Fruit fly (Drosophila melanogaster) whole organism, embryonic: ENCODE measurements around the gene CG42820.

Experiments used
- B-H1 ChIP-seq: fragments of 200-800 bp; sonication (Bioruptor generic); IDR thresholded peaks from 3 replicates; pipeline ENCODE4 v1.3.6; 2022; ENCODE audit warnings: missing biosample characterization, missing genetic modification characterization
- CG1024 ChIP-seq: fragments of 200-800 bp; sonication (Bioruptor generic); IDR thresholded peaks from 2 replicates; pipeline ENCODE4 v1.3.6; 2022; ENCODE audit warnings: missing biosample characterization, missing genetic modification characterization
- CG33213 ChIP-seq: fragments of 200-800 bp; sonication (Bioruptor generic); optimal IDR thresholded peaks from 3 replicates; lab custom pipeline; 2016; ENCODE audit warnings: missing biosample characterization, missing genetic modification characterization
- CG6791 ChIP-seq: fragments of 200-800 bp; sonication (Bioruptor generic); IDR thresholded peaks from 3 replicates; pipeline ENCODE4 v1.3.6; 2022; ENCODE audit warnings: missing biosample characterization, missing genetic modification characterization; ENCODE audit not compliant: partially characterized antibody
- CG8924 ChIP-seq: fragments of 200-800 bp; optimal IDR thresholded peaks from 3 replicates; lab custom pipeline; 2019; ENCODE audit warnings: missing biosample characterization, mild to moderate bottlenecking, missing genetic modification characterization, moderate library complexity
- Dek ChIP-seq: fragments of 200-800 bp; sonication (Bioruptor generic); optimal IDR thresholded peaks from 3 replicates; lab custom pipeline; 2019; ENCODE audit warnings: missing biosample characterization, mild to moderate bottlenecking, missing genetic modification characterization, moderate library complexity
- Dref ChIP-seq: fragments of 200-800 bp; sonication (Bioruptor generic); IDR thresholded peaks from 2 replicates; pipeline ENCODE4 v1.3.6; 2022; ENCODE audit warnings: missing biosample characterization, missing genetic modification characterization
- Fer2 ChIP-seq: fragments of 200-800 bp; sonication (Bioruptor generic); optimal IDR thresholded peaks from 2 replicates; lab custom pipeline; 2018; ENCODE audit warnings: missing biosample characterization, mild to moderate bottlenecking, missing genetic modification characterization, moderate library complexity
- ewg ChIP-seq: fragments of 200-800 bp; sonication (Bioruptor generic); optimal IDR thresholded peaks from 3 replicates; lab custom pipeline; 2017; ENCODE audit warnings: mild to moderate bottlenecking, missing biosample characterization, missing genetic modification reagents, missing genetic modification characterization
- odd ChIP-seq: fragments of 200-800 bp; sonication (Bioruptor generic); optimal IDR thresholded peaks from 2 replicates; lab custom pipeline; 2017; ENCODE audit warnings: missing biosample characterization, mild to moderate bottlenecking, missing genetic modification characterization
- tx ChIP-seq: fragments of 200-800 bp; sonication (Bioruptor generic); optimal IDR thresholded peaks from 2 replicates; lab custom pipeline; 2016; ENCODE audit warnings: missing biosample characterization, missing genetic modification characterization

- TF ChIP-seq CG8924 (tag; lab: Kevin White, UChicago): no peak
- no peak for TF ChIP-seq Fer2
- TF ChIP-seq tx: no peak
- TF ChIP-seq Dref (GFP tag; lab: Robert Waterston, UW): no peak
- no peak for TF ChIP-seq odd (GFP tag; lab: Kevin White, UChicago)
- no peak for TF ChIP-seq CG33213 (GFP tag; lab: Kevin White, UChicago)
- TF ChIP-seq CG1024 (GFP tag; lab: Robert Waterston, UW): no peak
- no peak for TF ChIP-seq B-H1
- no peak for TF ChIP-seq Dek (tag; lab: Kevin White, UChicago)
- TF ChIP-seq CG6791 (GFP tag; lab: Robert Waterston, UW): no peak
- TF ChIP-seq ewg (GFP tag; lab: Kevin White, UChicago): no peak
These were observed at the start of gene CG42820 for dm6 chr2L:8392298-8392697.
